Fruit fly (Drosophila melanogaster) whole organism, embryonic: ENCODE data around the gene Ugt37D1.

Experiments
- Ada2b ChIP-seq: fragments of 200-800 bp; sonication (Bioruptor generic); IDR thresholded peaks from 2 replicates; pipeline ENCODE4 v1.3.6; 2022; ENCODE audit warnings: missing biosample characterization, missing genetic modification characterization
- B-H1 ChIP-seq: fragments of 200-800 bp; sonication (Bioruptor generic); IDR thresholded peaks from 3 replicates; pipeline ENCODE4 v1.3.6; 2022; ENCODE audit warnings: missing biosample characterization, missing genetic modification characterization
- Bgb ChIP-seq: fragments of 200-800 bp; sonication (Bioruptor generic); IDR thresholded peaks from 2 replicates; pipeline ENCODE4 v1.3.6; 2022; ENCODE audit warnings: missing biosample characterization, missing genetic modification characterization; ENCODE audit not compliant: partially characterized antibody
- CG11247 ChIP-seq: fragments of 200-800 bp; sonication (Bioruptor generic); IDR thresholded peaks from 2 replicates; pipeline ENCODE4 v1.3.6; 2022; ENCODE audit warnings: missing biosample characterization, missing genetic modification characterization
- CG11695 ChIP-seq: fragments of 200-800 bp; sonication (Bioruptor generic); IDR thresholded peaks from 3 replicates; pipeline ENCODE4 v1.3.6; 2022; ENCODE audit warnings: missing biosample characterization, missing genetic modification characterization
- CG12071 ChIP-seq: fragments of 200-800 bp; sonication (Bioruptor generic); optimal IDR thresholded peaks from 3 replicates; lab custom pipeline; 2018; ENCODE audit warnings: missing biosample characterization, mild to moderate bottlenecking, missing genetic modification characterization
- CG12104 ChIP-seq: fragments of 200-800 bp; sonication (Bioruptor generic); optimal IDR thresholded peaks from 3 replicates; lab custom pipeline; 2016; ENCODE audit warnings: missing biosample characterization, missing genetic modification characterization
- CG12219 ChIP-seq: fragments of 200-800 bp; sonication (Bioruptor generic); optimal IDR thresholded peaks from 3 replicates; lab custom pipeline; 2018; ENCODE audit warnings: missing biosample characterization, mild to moderate bottlenecking, missing genetic modification characterization
- CG12299 ChIP-seq: fragments of 200-800 bp; sonication (Bioruptor generic); optimal IDR thresholded peaks from 2 replicates; lab custom pipeline; 2018; ENCODE audit warnings: missing biosample characterization, mild to moderate bottlenecking, missing genetic modification characterization
- CG13123 ChIP-seq: fragments of 200-800 bp; sonication (Bioruptor generic); optimal IDR thresholded peaks from 2 replicates; lab custom pipeline; 2016; ENCODE audit warnings: missing biosample characterization, missing genetic modification characterization
- CG14014 ChIP-seq: fragments of 200-800 bp; sonication (Bioruptor generic); IDR thresholded peaks from 2 replicates; pipeline ENCODE4 v1.3.6; 2022; ENCODE audit warnings: missing biosample characterization, missing genetic modification characterization
- CG15479 ChIP-seq: fragments of 200-800 bp; sonication (Bioruptor generic); optimal IDR thresholded peaks from 3 replicates; lab custom pipeline; 2019; ENCODE audit warnings: missing biosample characterization, mild to moderate bottlenecking, missing genetic modification characterization, moderate library complexity
- CG17328 ChIP-seq: fragments of 200-800 bp; sonication (Bioruptor generic); IDR thresholded peaks from 2 replicates; pipeline ENCODE4 v1.3.6; 2022; ENCODE audit warnings: missing biosample characterization, missing genetic modification characterization
- CG18764 ChIP-seq: fragments of 200-800 bp; sonication (Bioruptor generic); optimal IDR thresholded peaks from 3 replicates; lab custom pipeline; 2016; ENCODE audit warnings: missing biosample characterization, missing genetic modification characterization
- CG2199 ChIP-seq: fragments of 200-800 bp; sonication (Bioruptor generic); IDR thresholded peaks from 3 replicates; pipeline ENCODE4 v1.3.6; 2022; ENCODE audit warnings: missing biosample characterization, missing genetic modification characterization
- CG8281 ChIP-seq: fragments of 200-800 bp; sonication (Bioruptor generic); optimal IDR thresholded peaks from 2 replicates; lab custom pipeline; 2018; ENCODE audit warnings: missing biosample characterization, mild to moderate bottlenecking, missing genetic modification characterization, moderate library complexity
- CG8478 ChIP-seq: fragments of >200 bp; optimal IDR thresholded peaks from 2 replicates; lab custom pipeline; 2018
- CG8944 ChIP-seq: fragments of 200-800 bp; sonication (Bioruptor generic); optimal IDR thresholded peaks from 3 replicates; lab custom pipeline; 2016; ENCODE audit warnings: missing biosample characterization, missing genetic modification characterization
- CG9215 ChIP-seq: fragments of 200-800 bp; sonication (Bioruptor generic); IDR thresholded peaks from 2 replicates; pipeline ENCODE4 v1.3.6; 2022; ENCODE audit warnings: missing biosample characterization, missing genetic modification characterization
- CG9876 ChIP-seq: fragments of 200-800 bp; sonication (Bioruptor generic); optimal IDR thresholded peaks from 2 replicates; lab custom pipeline; 2016; ENCODE audit warnings: missing biosample characterization, missing genetic modification characterization
- D ChIP-seq, 2 experiments: fragments of 200-800 bp in 1 of 2; fragments of >200 bp in 1 of 2; sonication (Bioruptor generic) in 1 of 2; optimal IDR thresholded peaks; 2 replicates in 1 of 2; 3 replicates in 1 of 2; lab custom pipeline; 2017; ENCODE audit warnings: mild to moderate bottlenecking in 1 of 2, missing biosample characterization in 1 of 2, missing genetic modification characterization in 1 of 2, missing genetic modification reagents in 1 of 2
- HmgZ ChIP-seq: fragments of 200-800 bp; sonication (Bioruptor generic); optimal IDR thresholded peaks from 2 replicates; lab custom pipeline; 2018; ENCODE audit warnings: missing biosample characterization, mild to moderate bottlenecking, missing genetic modification characterization
- Hmx ChIP-seq: fragments of 200-800 bp; sonication (Bioruptor generic); optimal IDR thresholded peaks from 2 replicates; lab custom pipeline; 2016; ENCODE audit warnings: missing biosample characterization, missing genetic modification characterization
- MBD-R2 ChIP-seq: fragments of 200-800 bp; sonication (Bioruptor generic); IDR thresholded peaks from 2 replicates; pipeline ENCODE4 v1.3.6; 2022; ENCODE audit warnings: missing biosample characterization, missing genetic modification characterization
- Mrtf ChIP-seq: fragments of 200-800 bp; sonication (Bioruptor generic); IDR thresholded peaks from 3 replicates; pipeline ENCODE4 v1.3.6; 2022; ENCODE audit warnings: missing biosample characterization, missing genetic modification characterization
- Opbp ChIP-seq: fragments of 200-800 bp; sonication (Bioruptor generic); IDR thresholded peaks from 3 replicates; pipeline ENCODE4 v1.3.6; 2022; ENCODE audit warnings: missing biosample characterization, missing genetic modification characterization; ENCODE audit not compliant: partially characterized antibody
- Xrp1 ChIP-seq: fragments of 200-800 bp; sonication (Bioruptor generic); IDR thresholded peaks from 2 replicates; pipeline ENCODE4 v1.3.6; 2022; ENCODE audit warnings: missing biosample characterization, missing genetic modification characterization
- ac ChIP-seq: fragments of 200-800 bp; sonication (Bioruptor generic); optimal IDR thresholded peaks from 3 replicates; lab custom pipeline; 2017; ENCODE audit warnings: missing biosample characterization, mild to moderate bottlenecking, missing genetic modification characterization
- chinmo ChIP-seq: fragments of 200-800 bp; sonication (Bioruptor generic); IDR thresholded peaks from 4 replicates; pipeline ENCODE4 v1.3.6; 2022; ENCODE audit warnings: missing biosample characterization, missing genetic modification characterization; ENCODE audit not compliant: partially characterized antibody
- croc ChIP-seq: fragments of 200-800 bp; sonication (Bioruptor generic); conservative IDR thresholded peaks from 3 replicates; pipeline ENCODE4 v1.3.6; 2022; ENCODE audit warnings: missing biosample characterization, missing genetic modification characterization
- cwo ChIP-seq: fragments of 200-800 bp; sonication (Bioruptor generic); optimal IDR thresholded peaks from 3 replicates; lab custom pipeline; 2017; ENCODE audit warnings: missing biosample characterization, missing genetic modification characterization, mild to moderate bottlenecking, moderate library complexity, missing genetic modification reagents
- dan ChIP-seq: fragments of 200-800 bp; sonication (Bioruptor generic); IDR thresholded peaks from 2 replicates; pipeline ENCODE4 v1.3.6; 2022; ENCODE audit warnings: missing biosample characterization, missing genetic modification characterization
- ems ChIP-seq: fragments of 200-800 bp; sonication (Bioruptor generic); optimal IDR thresholded peaks from 3 replicates; lab custom pipeline; 2016; ENCODE audit warnings: missing biosample characterization, missing genetic modification characterization
- esg ChIP-seq: fragments of 200-800 bp; sonication (Bioruptor generic); conservative IDR thresholded peaks from 2 replicates; pipeline ENCODE4 v1.3.6; 2022; ENCODE audit warnings: missing biosample characterization, missing genetic modification characterization
- eve ChIP-seq, 2 experiments: fragments of >200 bp; optimal IDR thresholded peaks; 2 replicates each; lab custom pipeline; 2017; ENCODE audit warnings: missing biosample characterization in 2 of 2, missing genetic modification characterization in 2 of 2
- exex ChIP-seq: fragments of 200-800 bp; sonication (Bioruptor generic); optimal IDR thresholded peaks from 4 replicates; lab custom pipeline; 2018; ENCODE audit warnings: missing biosample characterization, mild to moderate bottlenecking, missing genetic modification characterization, moderate library complexity
- fd102C ChIP-seq: fragments of 200-800 bp; sonication (Bioruptor generic); optimal IDR thresholded peaks from 2 replicates; lab custom pipeline; 2018; ENCODE audit warnings: missing biosample characterization, mild to moderate bottlenecking, missing genetic modification characterization, moderate library complexity
- gfzf ChIP-seq: fragments of 200-800 bp; sonication (Bioruptor generic); optimal IDR thresholded peaks from 2 replicates; lab custom pipeline; 2016; ENCODE audit warnings: missing biosample characterization, mild to moderate bottlenecking, missing genetic modification characterization, moderate library complexity
- grau ChIP-seq: fragments of 200-800 bp; optimal IDR thresholded peaks from 3 replicates; lab custom pipeline; 2019; ENCODE audit warnings: missing biosample characterization, mild to moderate bottlenecking, missing genetic modification characterization, moderate library complexity
- grn ChIP-seq: fragments of 200-800 bp; sonication (Bioruptor generic); optimal IDR thresholded peaks from 3 replicates; lab custom pipeline; 2017; ENCODE audit warnings: missing biosample characterization, missing genetic modification characterization
- gt ChIP-seq: fragments of 200-800 bp; sonication (Bioruptor generic); IDR thresholded peaks from 2 replicates; pipeline ENCODE4 v1.3.6; 2022; ENCODE audit warnings: missing biosample characterization, missing genetic modification characterization
- hth ChIP-seq: fragments of >200 bp; optimal IDR thresholded peaks from 2 replicates; lab custom pipeline; 2017; ENCODE audit warnings: inconsistent platforms
- maf-S ChIP-seq: fragments of 200-800 bp; sonication (Bioruptor generic); optimal IDR thresholded peaks from 2 replicates; lab custom pipeline; 2016; ENCODE audit warnings: missing biosample characterization, missing genetic modification characterization
- otp ChIP-seq: fragments of 200-800 bp; sonication (Bioruptor generic); IDR thresholded peaks from 3 replicates; pipeline ENCODE4, ENCODE4 v1.3.6; 2022; ENCODE audit warnings: missing biosample characterization, missing genetic modification characterization
- peb ChIP-seq: fragments of 200-800 bp; sonication (Bioruptor generic); IDR thresholded peaks from 2 replicates; pipeline ENCODE4 v1.3.6; 2022; ENCODE audit warnings: missing biosample characterization, missing genetic modification characterization
- phol ChIP-seq: fragments of 200-800 bp; sonication (Bioruptor generic); optimal IDR thresholded peaks from 3 replicates; lab custom pipeline; 2018; ENCODE audit warnings: missing biosample characterization, mild to moderate bottlenecking, missing genetic modification characterization, moderate library complexity
- ranshi ChIP-seq: fragments of 200-800 bp; sonication (Bioruptor generic); IDR thresholded peaks from 2 replicates; pipeline ENCODE4 v1.3.6; 2022; ENCODE audit warnings: missing biosample characterization, missing genetic modification characterization
- repo ChIP-seq: fragments of 200-800 bp; sonication (Bioruptor generic); optimal IDR thresholded peaks from 2 replicates; lab custom pipeline; 2016; ENCODE audit warnings: missing biosample characterization, missing genetic modification characterization
- sim ChIP-seq: fragments of 200-800 bp; sonication (Bioruptor generic); IDR thresholded peaks from 2 replicates; pipeline ENCODE4 v1.3.6; 2022; ENCODE audit warnings: missing biosample characterization, missing genetic modification characterization
- sna ChIP-seq: fragments of 200-800 bp; sonication (Bioruptor generic); IDR thresholded peaks from 2 replicates; pipeline ENCODE4 v1.3.6; 2022; ENCODE audit warnings: missing biosample characterization, missing genetic modification characterization; ENCODE audit not compliant: partially characterized antibody
- tll ChIP-seq, 2 experiments: fragments of 200-800 bp in 1 of 2; fragments of >200 bp in 1 of 2; sonication (Bioruptor generic) in 1 of 2; optimal IDR thresholded peaks; 2 replicates each; lab custom pipeline; 2017 to 2019; ENCODE audit warnings: missing biosample characterization in 2 of 2, missing genetic modification characterization in 2 of 2, mild to moderate bottlenecking in 1 of 2, moderate library complexity in 1 of 2
- yki ChIP-seq: fragments of >200 bp; optimal IDR thresholded peaks from 3 replicates; lab custom pipeline; 2018
- zen ChIP-seq: fragments of 200-800 bp; sonication (Bioruptor generic); optimal IDR thresholded peaks from 3 replicates; lab custom pipeline; 2018; ENCODE audit warnings: missing biosample characterization, mild to moderate bottlenecking, missing genetic modification characterization, moderate library complexity

Gene Ugt37D1

dm6 chr2L:16819714-16820113 is 20.9 kb downstream of the Ugt37D1 start (continued):
- TF ChIP-seq CG12104 (no peak), CG12071 (GFP tag; lab: Kevin White, UChicago) (peak; percentile 28), CG2199 (GFP tag; lab: Robert Waterston, UW) (no peak), zen (tag; lab: Kevin White, UChicago) (no peak), CG9215 (GFP tag; lab: Robert Waterston, UW) (no peak), maf-S (GFP tag; lab: Kevin White, UChicago) (no peak), esg (GFP tag; lab: Robert Waterston, UW) (no peak), CG15479 (GFP tag; lab: Kevin White, UChicago) (no peak), gt (GFP tag; lab: Robert Waterston, UW) (no peak), Opbp (GFP tag; lab: Robert Waterston, UW) (no peak), yki (lab: Kevin White, UChicago) (no peak), Xrp1 (GFP tag; lab: Robert Waterston, UW) (no peak), ac (no peak), exex (tag; lab: Kevin White, UChicago) (peak; percentile 97), CG13123 (GFP tag; lab: Kevin White, UChicago) (no peak), ems (GFP tag; lab: Kevin White, UChicago) (no peak), gfzf (GFP tag; lab: Kevin White, UChicago) (no peak), B-H1 (GFP tag; lab: Robert Waterston, UW) (no peak), Bgb (no peak), ranshi (GFP tag; lab: Robert Waterston, UW) (no peak), grn (GFP tag; lab: Kevin White, UChicago) (peak; percentile 32), CG17328 (GFP tag; lab: Robert Waterston, UW) (no peak), tll (GFP tag; optimal IDR thresholded peaks at IDR 0.05; lab: Kevin White, UChicago) (no peak), sna (GFP tag; lab: Robert Waterston, UW) (no peak), CG11695 (GFP tag; lab: Robert Waterston, UW) (no peak), CG12219 (GFP tag; lab: Kevin White, UChicago) (peak; percentile 31), CG11247 (GFP tag; lab: Robert Waterston, UW) (no peak), fd102C (no peak), CG18764 (GFP tag; lab: Kevin White, UChicago) (no peak), phol (tag; lab: Kevin White, UChicago) (no peak), grau (peak; percentile 37), HmgZ (tag; lab: Kevin White, UChicago) (peak; percentile 14), Mrtf (GFP tag; lab: Robert Waterston, UW) (no peak), chinmo (GFP tag; lab: Robert Waterston, UW) (no peak), hth (lab: Kevin White, UChicago) (no peak), cwo (GFP tag; lab: Kevin White, UChicago) (no peak), MBD-R2 (GFP tag; lab: Robert Waterston, UW) (no peak), dan (GFP tag; lab: Robert Waterston, UW) (no peak), CG9876 (no peak), croc (GFP tag; lab: Robert Waterston, UW) (no peak), Hmx (no peak), sim (no peak), CG8281 (tag; lab: Kevin White, UChicago) (peak; percentile 8), CG8478 (lab: Kevin White, UChicago) (no peak), peb (no peak), repo (GFP tag; lab: Kevin White, UChicago) (no peak), D (optimal IDR thresholded peaks at IDR 0.05; lab: Kevin White, UChicago) (no peak), D (GFP tag; optimal IDR thresholded peaks at IDR 0.05; lab: Kevin White, UChicago) (no peak), eve (GFP tag; optimal IDR thresholded peaks at IDR 0.05; lab: Kevin White, UChicago) (no peak), CG12299 (tag; lab: Kevin White, UChicago) (peak; percentile 32), CG8944 (no peak), Ada2b (no peak), CG14014 (GFP tag; lab: Robert Waterston, UW) (peak; percentile 40; the same call in 1 of the 2 replicates), otp (no peak)
